Fruit fly (Drosophila melanogaster) whole organism, embryonic: ENCODE data around the gene CG4770.

Experiments used
- ATbp ChIP-seq: fragments of 200-800 bp; sonication (Bioruptor generic); optimal IDR thresholded peaks from 2 replicates; lab custom pipeline; 2017; ENCODE audit warnings: missing biosample characterization, mild to moderate bottlenecking, missing genetic modification characterization, missing genetic modification reagents
- Adf1 ChIP-seq: fragments of 200-800 bp; sonication (Bioruptor generic); IDR thresholded peaks from 2 replicates; pipeline ENCODE4 v1.3.6; 2022; ENCODE audit warnings: missing biosample characterization, missing genetic modification characterization
- C15 ChIP-seq: fragments of 200-800 bp; sonication (Bioruptor generic); IDR thresholded peaks from 3 replicates; pipeline ENCODE4 v1.3.6; 2022; ENCODE audit warnings: missing biosample characterization, missing genetic modification characterization
- CG12236 ChIP-seq: fragments of 200-800 bp; sonication (Bioruptor generic); optimal IDR thresholded peaks from 2 replicates; lab custom pipeline; 2016; ENCODE audit warnings: missing biosample characterization, missing genetic modification characterization
- CG12391 ChIP-seq: fragments of 200-800 bp; sonication (Bioruptor generic); optimal IDR thresholded peaks from 3 replicates; lab custom pipeline; 2018; ENCODE audit warnings: missing biosample characterization, mild to moderate bottlenecking, missing genetic modification characterization, moderate library complexity
- CG13775 ChIP-seq: fragments of 200-800 bp; sonication (Bioruptor generic); optimal IDR thresholded peaks from 3 replicates; lab custom pipeline; 2017; ENCODE audit warnings: missing biosample characterization, mild to moderate bottlenecking, missing genetic modification characterization
- CG13894 ChIP-seq: fragments of 200-800 bp; sonication (Bioruptor generic); optimal IDR thresholded peaks from 3 replicates; lab custom pipeline; 2018; ENCODE audit warnings: missing biosample characterization, mild to moderate bottlenecking, missing genetic modification characterization, moderate library complexity
- CG14667 ChIP-seq: fragments of 200-800 bp; sonication (Bioruptor generic); IDR thresholded peaks from 2 replicates; pipeline ENCODE4 v1.3.6; 2022; ENCODE audit warnings: missing biosample characterization, missing genetic modification characterization
- CG15011 ChIP-seq: fragments of 200-800 bp; sonication (Bioruptor generic); optimal IDR thresholded peaks from 3 replicates; lab custom pipeline; 2018; ENCODE audit warnings: missing biosample characterization, mild to moderate bottlenecking, missing genetic modification characterization
- CG15269 ChIP-seq: fragments of 200-800 bp; sonication (Bioruptor generic); optimal IDR thresholded peaks from 2 replicates; lab custom pipeline; 2018; ENCODE audit warnings: missing biosample characterization, mild to moderate bottlenecking, missing genetic modification characterization, moderate library complexity
- CG1647 ChIP-seq: fragments of 200-800 bp; sonication (Bioruptor generic); optimal IDR thresholded peaks from 3 replicates; lab custom pipeline; 2016; ENCODE audit warnings: missing biosample characterization, missing genetic modification characterization
- CG18599 ChIP-seq: fragments of 200-800 bp; sonication (Bioruptor generic); optimal IDR thresholded peaks from 3 replicates; lab custom pipeline; 2017; ENCODE audit warnings: missing biosample characterization, missing genetic modification characterization, mild to moderate bottlenecking, moderate library complexity, missing genetic modification reagents
- CG2678 ChIP-seq: fragments of 200-800 bp; sonication (Bioruptor generic); optimal IDR thresholded peaks from 3 replicates; lab custom pipeline; 2019; ENCODE audit warnings: missing biosample characterization, mild to moderate bottlenecking, missing genetic modification characterization, moderate library complexity
- CG2875 ChIP-seq: fragments of 200-800 bp; sonication (Bioruptor generic); optimal IDR thresholded peaks from 2 replicates; lab custom pipeline; 2017; ENCODE audit warnings: missing biosample characterization, mild to moderate bottlenecking, missing genetic modification characterization, missing genetic modification reagents
- CG3726 ChIP-seq: fragments of 200-800 bp; sonication (Bioruptor generic); IDR thresholded peaks from 3 replicates; pipeline ENCODE4, ENCODE4 v1.3.6; 2022; ENCODE audit warnings: missing biosample characterization, missing genetic modification characterization
- CG3847 ChIP-seq: fragments of 200-800 bp; sonication (Bioruptor generic); IDR thresholded peaks from 2 replicates; pipeline ENCODE4 v1.3.6; 2022; ENCODE audit warnings: missing biosample characterization, missing genetic modification characterization
- CG4854 ChIP-seq: fragments of 200-800 bp; sonication (Bioruptor generic); optimal IDR thresholded peaks from 2 replicates; lab custom pipeline; 2016; ENCODE audit warnings: missing biosample characterization, missing genetic modification characterization, inconsistent platforms
- CG5245 ChIP-seq: fragments of 200-800 bp; sonication (Bioruptor generic); optimal IDR thresholded peaks from 3 replicates; lab custom pipeline; 2016; ENCODE audit warnings: missing biosample characterization, missing genetic modification characterization
- CG6654 ChIP-seq: fragments of 200-800 bp; sonication (Bioruptor generic); optimal IDR thresholded peaks from 2 replicates; lab custom pipeline; 2017; ENCODE audit warnings: missing biosample characterization, mild to moderate bottlenecking, missing genetic modification characterization
- CG7357 ChIP-seq: fragments of 200-800 bp; sonication (Bioruptor generic); IDR thresholded peaks from 3 replicates; pipeline ENCODE4 v1.3.6; 2022; ENCODE audit warnings: missing biosample characterization, missing genetic modification characterization
- CG8290 ChIP-seq, 3 experiments: fragments of 200-800 bp; sonication (Bioruptor generic); optimal IDR thresholded peaks; 2 replicates each; lab custom pipeline; 2016 to 2019; ENCODE audit warnings: missing biosample characterization in 3 of 3, missing genetic modification characterization in 3 of 3, mild to moderate bottlenecking in 2 of 3, moderate library complexity in 1 of 3
- CG9437 ChIP-seq: fragments of 200-800 bp; sonication (Bioruptor generic); optimal IDR thresholded peaks from 2 replicates; lab custom pipeline; 2018; ENCODE audit warnings: missing biosample characterization, mild to moderate bottlenecking, missing genetic modification characterization
- CHES-1-like ChIP-seq: fragments of 200-800 bp; sonication (Bioruptor generic); optimal IDR thresholded peaks from 2 replicates; lab custom pipeline; 2016; ENCODE audit warnings: missing biosample characterization, missing genetic modification characterization
- CTCF ChIP-seq: fragments of 200-800 bp; sonication (Bioruptor generic); optimal IDR thresholded peaks from 2 replicates; lab custom pipeline; 2017; ENCODE audit warnings: missing biosample characterization, mild to moderate bottlenecking, missing genetic modification characterization, moderate library complexity
- D19B ChIP-seq: fragments of 200-800 bp; sonication (Bioruptor generic); optimal IDR thresholded peaks from 2 replicates; lab custom pipeline; 2017; ENCODE audit warnings: missing biosample characterization, mild to moderate bottlenecking, missing genetic modification characterization
- Dip2 ChIP-seq: fragments of 200-800 bp; sonication (Bioruptor generic); IDR thresholded peaks from 2 replicates; pipeline ENCODE4 v1.3.6; 2022; ENCODE audit warnings: missing biosample characterization, missing genetic modification characterization
- Doc2 ChIP-seq: fragments of 200-800 bp; sonication (Bioruptor generic); IDR thresholded peaks from 2 replicates; pipeline ENCODE4 v1.3.6; 2022; ENCODE audit warnings: missing biosample characterization, missing genetic modification characterization
- Dp ChIP-seq: fragments of 200-800 bp; sonication (Bioruptor generic); optimal IDR thresholded peaks from 2 replicates; lab custom pipeline; 2018; ENCODE audit warnings: missing biosample characterization, mild to moderate bottlenecking, missing genetic modification characterization, moderate library complexity
- Fer2 ChIP-seq: fragments of 200-800 bp; sonication (Bioruptor generic); optimal IDR thresholded peaks from 2 replicates; lab custom pipeline; 2018; ENCODE audit warnings: missing biosample characterization, mild to moderate bottlenecking, missing genetic modification characterization, moderate library complexity
- Gsc ChIP-seq: fragments of 200-800 bp; sonication (Bioruptor generic); IDR thresholded peaks from 2 replicates; pipeline ENCODE4 v1.3.6; 2022; ENCODE audit warnings: missing biosample characterization, missing genetic modification characterization
- Gug ChIP-seq: fragments of 200-800 bp; sonication (Bioruptor generic); IDR thresholded peaks from 4 replicates; pipeline ENCODE4 v1.3.6; 2022; ENCODE audit warnings: missing biosample characterization, missing genetic modification characterization
- Mes4 ChIP-seq: fragments of 200-800 bp; sonication (Bioruptor generic); optimal IDR thresholded peaks from 2 replicates; lab custom pipeline; 2016; ENCODE audit warnings: missing biosample characterization, missing genetic modification characterization
- az2 ChIP-seq: fragments of 200-800 bp; sonication (Bioruptor generic); optimal IDR thresholded peaks from 3 replicates; lab custom pipeline; 2016; ENCODE audit warnings: missing biosample characterization, missing genetic modification characterization
- bcd ChIP-seq: fragments of 200-800 bp; sonication (Bioruptor generic); optimal IDR thresholded peaks from 2 replicates; lab custom pipeline; 2017; ENCODE audit warnings: missing biosample characterization, mild to moderate bottlenecking, missing genetic modification characterization
- br ChIP-seq: fragments of >200 bp; optimal IDR thresholded peaks from 2 replicates; lab custom pipeline; 2017
- caup ChIP-seq: fragments of 200-800 bp; sonication (Bioruptor generic); optimal IDR thresholded peaks from 3 replicates; lab custom pipeline; 2017; ENCODE audit warnings: missing biosample characterization, mild to moderate bottlenecking, missing genetic modification characterization, moderate library complexity; ENCODE audit not compliant: severe bottlenecking
- fd64A ChIP-seq: fragments of 200-800 bp; sonication (Bioruptor generic); optimal IDR thresholded peaks from 3 replicates; lab custom pipeline; 2018; ENCODE audit warnings: missing biosample characterization, mild to moderate bottlenecking, missing genetic modification characterization
- gce ChIP-seq: fragments of 200-800 bp; sonication (Bioruptor generic); IDR thresholded peaks from 3 replicates; pipeline ENCODE4 v1.3.6; 2022; ENCODE audit warnings: missing biosample characterization, missing genetic modification characterization
- kay ChIP-seq: fragments of 200-800 bp; sonication (Bioruptor generic); optimal IDR thresholded peaks from 2 replicates; lab custom pipeline; 2016; ENCODE audit warnings: missing biosample characterization, missing genetic modification characterization
- mam ChIP-seq: fragments of 200-800 bp; sonication (Bioruptor generic); optimal IDR thresholded peaks from 3 replicates; lab custom pipeline; 2016; ENCODE audit warnings: missing biosample characterization, missing genetic modification characterization
- nom ChIP-seq: fragments of 200-800 bp; sonication (Bioruptor generic); optimal IDR thresholded peaks from 2 replicates; lab custom pipeline; 2017; ENCODE audit warnings: missing biosample characterization, missing genetic modification characterization, mild to moderate bottlenecking, moderate library complexity, missing genetic modification reagents
- pfk ChIP-seq: fragments of 200-800 bp; sonication (Bioruptor generic); optimal IDR thresholded peaks from 2 replicates; lab custom pipeline; 2018; ENCODE audit warnings: missing biosample characterization, mild to moderate bottlenecking, missing genetic modification characterization, moderate library complexity
- pnt ChIP-seq: fragments of 200-800 bp; sonication (Bioruptor generic); optimal IDR thresholded peaks from 3 replicates; lab custom pipeline; 2016; ENCODE audit warnings: missing biosample characterization, missing genetic modification characterization
- slp2 ChIP-seq: fragments of 200-800 bp; sonication (Bioruptor generic); optimal IDR thresholded peaks from 2 replicates; lab custom pipeline; 2016; ENCODE audit warnings: missing biosample characterization, missing genetic modification characterization
- sug ChIP-seq: fragments of 200-800 bp; optimal IDR thresholded peaks from 2 replicates; lab custom pipeline; 2019; ENCODE audit warnings: missing biosample characterization, mild to moderate bottlenecking, missing genetic modification characterization, moderate library complexity
- tll ChIP-seq, 2 experiments: fragments of 200-800 bp in 1 of 2; fragments of >200 bp in 1 of 2; sonication (Bioruptor generic) in 1 of 2; optimal IDR thresholded peaks; 2 replicates each; lab custom pipeline; 2017 to 2019; ENCODE audit warnings: missing biosample characterization in 2 of 2, missing genetic modification characterization in 2 of 2, mild to moderate bottlenecking in 1 of 2, moderate library complexity in 1 of 2
- trem ChIP-seq: fragments of 200-800 bp; optimal IDR thresholded peaks from 3 replicates; lab custom pipeline; 2019; ENCODE audit warnings: missing biosample characterization, mild to moderate bottlenecking, missing genetic modification characterization, moderate library complexity
- twi ChIP-seq: fragments of 200-800 bp; optimal IDR thresholded peaks from 2 replicates; lab custom pipeline; 2019; ENCODE audit warnings: missing biosample characterization, mild to moderate bottlenecking, missing genetic modification characterization, moderate library complexity
- unpg ChIP-seq: fragments of 200-800 bp; sonication (Bioruptor generic); optimal IDR thresholded peaks from 3 replicates; lab custom pipeline; 2018; ENCODE audit warnings: missing biosample characterization, mild to moderate bottlenecking, missing genetic modification characterization, moderate library complexity
- wor ChIP-seq: fragments of 200-800 bp; sonication (Bioruptor generic); IDR thresholded peaks from 2 replicates; pipeline ENCODE4 v1.3.6; 2022; ENCODE audit warnings: missing biosample characterization, missing genetic modification characterization

Gene CG4770

DNA sequence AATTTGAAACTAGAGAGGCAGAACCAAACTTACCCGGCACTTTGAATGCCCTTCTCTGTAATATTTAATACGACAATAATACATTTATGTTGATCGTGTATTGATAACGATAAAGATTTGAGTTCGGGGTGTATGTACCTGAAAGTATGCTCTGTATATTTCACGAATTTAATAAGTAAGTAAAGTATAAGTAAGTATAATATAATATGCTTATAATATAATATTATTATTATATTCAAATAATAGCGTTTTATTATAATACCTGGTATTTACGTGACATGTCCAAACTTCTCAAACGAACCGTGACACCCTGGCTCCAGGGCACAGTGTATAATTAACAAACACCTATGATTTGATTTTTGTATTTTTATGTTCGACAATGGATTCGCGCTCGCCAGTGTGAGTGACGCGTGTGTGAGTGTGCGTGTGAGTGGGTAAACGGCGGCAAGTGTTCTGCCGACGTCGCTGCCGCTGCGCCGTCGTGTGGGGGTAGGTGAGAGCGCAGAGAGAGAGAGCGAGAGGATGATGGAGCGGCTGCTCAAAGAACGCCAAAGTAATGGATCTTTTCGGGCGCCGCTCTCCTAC is 28.6 kb upstream of the CG4770 start (continued):
- TF ChIP-seq Mes4 (GFP tag; lab: Kevin White, UChicago) (no peak), Gug (GFP tag; lab: Robert Waterston, UW) (peak; percentile 46; the same call in 1 of the 4 replicates), CG18599 (GFP tag; lab: Kevin White, UChicago) (peak; percentile 89), Adf1 (peak; percentile 95), CG15269 (peak; percentile 80), mam (no peak), pfk (GFP tag; lab: Kevin White, UChicago) (no peak), unpg (GFP tag; lab: Kevin White, UChicago) (peak; percentile 74), CHES-1-like (GFP tag; lab: Kevin White, UChicago) (no peak), CG1647 (GFP tag; lab: Kevin White, UChicago) (no peak), Dp (GFP tag; lab: Kevin White, UChicago) (no peak), kay (peak; percentile 13), twi (peak; percentile 30), CG12236 (GFP tag; lab: Kevin White, UChicago) (no peak), CG4854 (GFP tag; lab: Kevin White, UChicago) (no peak), CG12391 (tag; lab: Kevin White, UChicago) (peak; percentile 73), nom (GFP tag; lab: Kevin White, UChicago) (no peak), CG2678 (peak; percentile 92), pnt (GFP tag; lab: Kevin White, UChicago) (no peak), bcd (peak; percentile 79), D19B (GFP tag; lab: Kevin White, UChicago) (peak; percentile 82), caup (GFP tag; lab: Kevin White, UChicago) (peak; percentile 86), az2 (GFP tag; lab: Kevin White, UChicago) (peak; percentile 28), gce (GFP tag; lab: Robert Waterston, UW) (no peak), CG3726 (GFP tag; lab: Robert Waterston, UW) (no peak), CG7357 (GFP tag; lab: Robert Waterston, UW) (peak; percentile 63), ATbp (peak; percentile 52), trem (tag; lab: Kevin White, UChicago) (peak; percentile 39), CG5245 (GFP tag; lab: Kevin White, UChicago) (peak; percentile 16), CG9437 (GFP tag; lab: Kevin White, UChicago) (peak; percentile 62), CG8290 (GFP tag; optimal IDR thresholded peaks at IDR 0.05; lab: Kevin White, UChicago) (no peak), CG8290 (tag; optimal IDR thresholded peaks at IDR 0.05; lab: Kevin White, UChicago) (peak in 1 of 2 experiments; percentile 49), fd64A (peak; percentile 16), CG15011 (GFP tag; lab: Kevin White, UChicago) (peak; percentile 65), C15 (no peak), CTCF (GFP tag; lab: Kevin White, UChicago) (peak; percentile 47), CG6654 (GFP tag; lab: Kevin White, UChicago) (peak; percentile 69), CG13775 (GFP tag; lab: Kevin White, UChicago) (peak; percentile 43), Dip2 (GFP tag; lab: Robert Waterston, UW) (no peak), Fer2 (peak; percentile 49), tll (GFP tag; optimal IDR thresholded peaks at IDR 0.05; lab: Kevin White, UChicago) (no peak), CG14667 (no peak), br (lab: Kevin White, UChicago) (no peak), Gsc (GFP tag; lab: Robert Waterston, UW) (no peak), CG13894 (tag; lab: Kevin White, UChicago) (peak; percentile 17), slp2 (GFP tag; lab: Kevin White, UChicago) (no peak), CG2875 (GFP tag; lab: Kevin White, UChicago) (peak; percentile 40), sug (peak; percentile 60), CG3847 (GFP tag; lab: Robert Waterston, UW) (peak; percentile 57), Doc2 (GFP tag; lab: Robert Waterston, UW) (no peak), wor (GFP tag; lab: Robert Waterston, UW) (peak; percentile 11; the same call in 1 of the 2 replicates)
